ENCODE assay signal across 4 fruit fly cellular contexts in genomic region chr3L:11487327-11487973, dm6.
TF ChIP-seq lines count a peak whose summit lies in the region.

TSS of gene chrb (plus strand) at chr3L:11487550.

TF ChIP-seq in whole organism, adult, 20 proteins besides CTCF, POLR2A, EP300 and RAD21 (continued from another document):
- TF ChIP-seq Hr96 (GFP tag; optimal IDR thresholded peaks at IDR 0.05; lab: Kevin White, UChicago) = no peak
- peak; percentile 60 for TF ChIP-seq cic (GFP tag; optimal IDR thresholded peaks at IDR 0.05; lab: Kevin White, UChicago)

TF ChIP-seq in whole organism, embryonic, 481 proteins besides CTCF, POLR2A, EP300 and RAD21 (continued from another document and continues in another):
- peak; percentile 31 for TF ChIP-seq exex (tag; optimal IDR thresholded peaks at IDR 0.05; lab: Kevin White, UChicago)
- peak; percentile 62 for TF ChIP-seq CG15269 (tag; optimal IDR thresholded peaks at IDR 0.05; lab: Kevin White, UChicago)
- peak; percentile 71; the same call in 1 of the 3 replicates for TF ChIP-seq CG6791 (GFP tag; IDR thresholded peaks at IDR 0.05; lab: Robert Waterston, UW; ENCODE audit: partially characterized antibody)
- TF ChIP-seq CG4360 (GFP tag; IDR thresholded peaks at IDR 0.05; lab: Robert Waterston, UW) = peak; percentile 79
- no peak for TF ChIP-seq CG7745 (tag; optimal IDR thresholded peaks at IDR 0.05; lab: Kevin White, UChicago)
- TF ChIP-seq PHDP (tag; optimal IDR thresholded peaks at IDR 0.05; lab: Kevin White, UChicago) = peak; percentile 45
- TF ChIP-seq CG12744 (GFP tag; optimal IDR thresholded peaks at IDR 0.05; lab: Kevin White, UChicago) = no peak
- peak; percentile 2 for TF ChIP-seq MESR4 (GFP tag; optimal IDR thresholded peaks at IDR 0.05; lab: Kevin White, UChicago)
- TF ChIP-seq jumu (GFP tag; optimal IDR thresholded peaks at IDR 0.05; lab: Kevin White, UChicago) = peak; percentile 39
- TF ChIP-seq CG4424 (GFP tag; optimal IDR thresholded peaks at IDR 0.05; lab: Kevin White, UChicago) = peak; percentile 29
- peak; percentile 33; the same call in 1 of the 3 replicates for TF ChIP-seq dysf (GFP tag; IDR thresholded peaks at IDR 0.05; lab: Robert Waterston, UW)
- no peak for TF ChIP-seq CG17612 (GFP tag; IDR thresholded peaks at IDR 0.05; lab: Robert Waterston, UW)
- peak; percentile 55 for TF ChIP-seq D19A (tag; optimal IDR thresholded peaks at IDR 0.05; lab: Kevin White, UChicago)
- no peak for TF ChIP-seq tio (GFP tag; optimal IDR thresholded peaks at IDR 0.05; lab: Kevin White, UChicago)
- peak; percentile 21; the same call in 1 of the 2 replicates for TF ChIP-seq CG31441 (GFP tag; IDR thresholded peaks at IDR 0.05; lab: Robert Waterston, UW)
- peak; percentile 38 for TF ChIP-seq salm (tag; optimal IDR thresholded peaks at IDR 0.05; lab: Kevin White, UChicago)
- 0 out of 2 replicates have a peak, but pooled peaks have one; percentile 26 for TF ChIP-seq NFAT (GFP tag; IDR thresholded peaks at IDR 0.05; lab: Robert Waterston, UW)
- TF ChIP-seq CG10543 (GFP tag; optimal IDR thresholded peaks at IDR 0.05; lab: Kevin White, UChicago) = peak; percentile 74
- peak; percentile 26 for TF ChIP-seq Asciz (GFP tag; optimal IDR thresholded peaks at IDR 0.05; lab: Kevin White, UChicago)
- TF ChIP-seq wdn (GFP tag; IDR thresholded peaks at IDR 0.05; lab: Robert Waterston, UW) = 0 out of 2 replicates have a peak, but pooled peaks have one; percentile 17
- peak; percentile 65 for TF ChIP-seq CG6854 (GFP tag; optimal IDR thresholded peaks at IDR 0.05; lab: Kevin White, UChicago)
- peak; percentile 59 for TF ChIP-seq Scr (GFP tag; IDR thresholded peaks at IDR 0.05; lab: Robert Waterston, UW; ENCODE audit: partially characterized antibody)
- peak; percentile 36 for TF ChIP-seq Dad (GFP tag; optimal IDR thresholded peaks at IDR 0.05; lab: Kevin White, UChicago)
- peak; percentile 56 for TF ChIP-seq ATbp (GFP tag; optimal IDR thresholded peaks at IDR 0.05; lab: Kevin White, UChicago)
- peak; percentile 52; the same call in 1 of the 3 replicates for TF ChIP-seq sr (GFP tag; IDR thresholded peaks at IDR 0.05; lab: Robert Waterston, UW)
- TF ChIP-seq ap (GFP tag; IDR thresholded peaks at IDR 0.05; lab: Robert Waterston, UW) = no peak
- peak; percentile 98 for TF ChIP-seq CG17385 (GFP tag; optimal IDR thresholded peaks at IDR 0.05; lab: Kevin White, UChicago)
- no peak for TF ChIP-seq ac (GFP tag; optimal IDR thresholded peaks at IDR 0.05; lab: Kevin White, UChicago)
- TF ChIP-seq pnt (GFP tag; optimal IDR thresholded peaks at IDR 0.05; lab: Kevin White, UChicago) = peak; percentile 21
- peak; percentile 4 for TF ChIP-seq disco-r (GFP tag; optimal IDR thresholded peaks at IDR 0.05; lab: Kevin White, UChicago)
- peak; percentile 38 for TF ChIP-seq CG12219 (GFP tag; optimal IDR thresholded peaks at IDR 0.05; lab: Kevin White, UChicago)
- TF ChIP-seq Elba2 (GFP tag; optimal IDR thresholded peaks at IDR 0.05; lab: Kevin White, UChicago) = no peak
- peak; percentile 51 for TF ChIP-seq CG13775 (GFP tag; optimal IDR thresholded peaks at IDR 0.05; lab: Kevin White, UChicago)
- peak; percentile 39 for TF ChIP-seq bigmax (GFP tag; optimal IDR thresholded peaks at IDR 0.05; lab: Kevin White, UChicago)
- TF ChIP-seq Kr (GFP tag; optimal IDR thresholded peaks at IDR 0.05; lab: Kevin White, UChicago) = no peak
- peak; percentile 77 for TF ChIP-seq CG34224 (GFP tag; IDR thresholded peaks at IDR 0.05; lab: Robert Waterston, UW; ENCODE audit: partially characterized antibody)
- peak; percentile 66 for TF ChIP-seq CG1832 (GFP tag; optimal IDR thresholded peaks at IDR 0.05; lab: Kevin White, UChicago)
- peak; percentile 84 for TF ChIP-seq pros (GFP tag; optimal IDR thresholded peaks at IDR 0.05; lab: Kevin White, UChicago)
- no peak for TF ChIP-seq Doc2 (GFP tag; IDR thresholded peaks at IDR 0.05; lab: Robert Waterston, UW)
- TF ChIP-seq Tbp (GFP tag; optimal IDR thresholded peaks at IDR 0.05; lab: Kevin White, UChicago) = peak; percentile 29
- TF ChIP-seq inv (GFP tag; IDR thresholded peaks at IDR 0.05; lab: Robert Waterston, UW; ENCODE audit: partially characterized antibody) = peak; percentile 39; the same call in 1 of the 2 replicates

TF ChIP-seq in whole organism, prepupa, 60 proteins besides CTCF, POLR2A, EP300 and RAD21 (continued from another document):
- TF ChIP-seq acj6 (GFP tag; optimal IDR thresholded peaks at IDR 0.05; lab: Kevin White, UChicago) (peak; percentile 3), CG15336 (GFP tag; IDR thresholded peaks at IDR 0.05; lab: Robert Waterston, UW) (peak; percentile 73), achi (GFP tag; optimal IDR thresholded peaks at IDR 0.05; lab: Kevin White, UChicago) (peak; percentile 26), CG6854 (GFP tag; optimal IDR thresholded peaks at IDR 0.05; lab: Kevin White, UChicago) (peak; percentile 85), CG31627 (GFP tag; optimal IDR thresholded peaks at IDR 0.05; lab: Kevin White, UChicago) (no peak), CG32006 (GFP tag; optimal IDR thresholded peaks at IDR 0.05; lab: Kevin White, UChicago) (peak; percentile 5), salr (GFP tag; optimal IDR thresholded peaks at IDR 0.05; lab: Kevin White, UChicago) (no peak), CG3919 (GFP tag; optimal IDR thresholded peaks at IDR 0.05; lab: Kevin White, UChicago) (peak; percentile 47), CG11902 (GFP tag; optimal IDR thresholded peaks at IDR 0.05; lab: Kevin White, UChicago) (no peak), CG8119 (GFP tag; IDR thresholded peaks at IDR 0.05; lab: Robert Waterston, UW) (peak; percentile 69), CG11762 (GFP tag; optimal IDR thresholded peaks at IDR 0.05; lab: Kevin White, UChicago; ENCODE audit: insufficient read depth) (no peak), ss (GFP tag; optimal IDR thresholded peaks at IDR 0.05; lab: Kevin White, UChicago) (peak; percentile 76 to 79), topi (GFP tag; optimal IDR thresholded peaks at IDR 0.05; lab: Kevin White, UChicago) (peak; percentile 28), fd59A (GFP tag; optimal IDR thresholded peaks at IDR 0.05; lab: Kevin White, UChicago) (no peak), CG3032 (tag; optimal IDR thresholded peaks at IDR 0.05; lab: Kevin White, UChicago) (peak; percentile 30), Gug (GFP tag; IDR thresholded peaks at IDR 0.05; lab: Robert Waterston, UW) (no peak), CG16779 (tag; optimal IDR thresholded peaks at IDR 0.05; lab: Kevin White, UChicago) (peak; percentile 69), CG10631 (GFP tag; optimal IDR thresholded peaks at IDR 0.05; lab: Kevin White, UChicago) (no peak), Ets96B (tag; optimal IDR thresholded peaks at IDR 0.05; lab: Kevin White, UChicago) (peak; percentile 18), cyc (GFP tag; optimal IDR thresholded peaks at IDR 0.05; lab: Kevin White, UChicago) (no peak), CG6792 (GFP tag; optimal IDR thresholded peaks at IDR 0.05; lab: Kevin White, UChicago) (peak; percentile 23), CG10669 (GFP tag; optimal IDR thresholded peaks at IDR 0.05; lab: Kevin White, UChicago) (peak; percentile 3), Hr4 (GFP tag; optimal IDR thresholded peaks at IDR 0.05; lab: Kevin White, UChicago) (peak; percentile 8), svp (GFP tag; lab: Kevin White, UChicago) (no peak), Hr38 (GFP tag; optimal IDR thresholded peaks at IDR 0.05; lab: Kevin White, UChicago) (no peak), Hr39 (GFP tag; optimal IDR thresholded peaks at IDR 0.05; lab: Kevin White, UChicago) (no peak), Sox14 (GFP tag; optimal IDR thresholded peaks at IDR 0.05; lab: Kevin White, UChicago) (no peak), Lpt (GFP tag; optimal IDR thresholded peaks at IDR 0.05; lab: Kevin White, UChicago) (peak; percentile 58), eg (GFP tag; IDR thresholded peaks at IDR 0.05; lab: Robert Waterston, UW) (peak; percentile 78; the same call in 1 of the 3 replicates), CG11294 (GFP tag; IDR thresholded peaks at IDR 0.05; lab: Robert Waterston, UW) (no peak), CG8632 (GFP tag; optimal IDR thresholded peaks at IDR 0.05; lab: Kevin White, UChicago) (peak; percentile 52), CG6276 (GFP tag; optimal IDR thresholded peaks at IDR 0.05; lab: Kevin White, UChicago) (peak; percentile 41), dac (GFP tag; optimal IDR thresholded peaks at IDR 0.05; lab: Kevin White, UChicago) (no peak), vri (GFP tag; optimal IDR thresholded peaks at IDR 0.05; lab: Kevin White, UChicago) (peak; percentile 68), CG4318 (GFP tag; optimal IDR thresholded peaks at IDR 0.05; lab: Kevin White, UChicago) (no peak), CG7368 (GFP tag; optimal IDR thresholded peaks at IDR 0.05; lab: Kevin White, UChicago) (peak; percentile 15), esn (GFP tag; optimal IDR thresholded peaks at IDR 0.05; lab: Kevin White, UChicago) (peak; percentile 53), Met (GFP tag; optimal IDR thresholded peaks at IDR 0.05; lab: Kevin White, UChicago) (peak; percentile 14), Eip93F (GFP tag; optimal IDR thresholded peaks at IDR 0.05; lab: Kevin White, UChicago) (no peak), pdm3 (GFP tag; optimal IDR thresholded peaks at IDR 0.05; lab: Kevin White, UChicago) (no peak), CG1621 (tag; optimal IDR thresholded peaks at IDR 0.05; lab: Kevin White, UChicago) (peak; percentile 50), Eip75B (GFP tag; optimal IDR thresholded peaks at IDR 0.05; lab: Kevin White, UChicago) (peak; percentile 58)

TF ChIP-seq in whole organism, wandering third instar larva, 38 proteins besides CTCF, POLR2A, EP300 and RAD21 (continued from another document):
- no peak for TF ChIP-seq brk (GFP tag; optimal IDR thresholded peaks at IDR 0.05; lab: Kevin White, UChicago)
- no peak for TF ChIP-seq GATAd (GFP tag; optimal IDR thresholded peaks at IDR 0.05; lab: Kevin White, UChicago)
- TF ChIP-seq fru (GFP tag; optimal IDR thresholded peaks at IDR 0.05; lab: Kevin White, UChicago) = peak; percentile 48
- peak; percentile 71 for TF ChIP-seq psq (GFP tag; optimal IDR thresholded peaks at IDR 0.05; lab: Kevin White, UChicago)
- TF ChIP-seq Hr78 (GFP tag; optimal IDR thresholded peaks at IDR 0.05; lab: Kevin White, UChicago) = no peak
- peak; percentile 66 for TF ChIP-seq rgr (GFP tag; optimal IDR thresholded peaks at IDR 0.05; lab: Kevin White, UChicago)
- TF ChIP-seq woc (GFP tag; optimal IDR thresholded peaks at IDR 0.05; lab: Kevin White, UChicago) = no peak
- no peak for TF ChIP-seq dsf (GFP tag; optimal IDR thresholded peaks at IDR 0.05; lab: Kevin White, UChicago; ENCODE audit: borderline replicate concordance)
- no peak for TF ChIP-seq Mio (GFP tag; optimal IDR thresholded peaks at IDR 0.05; lab: Kevin White, UChicago)
- TF ChIP-seq Abd-B (GFP tag; optimal IDR thresholded peaks at IDR 0.05; lab: Kevin White, UChicago) = no peak
- TF ChIP-seq dmrt93B (GFP tag; optimal IDR thresholded peaks at IDR 0.05; lab: Kevin White, UChicago) = no peak
- peak in 1 of 2 experiments; percentile 64 for TF ChIP-seq dl (GFP tag; optimal IDR thresholded peaks at IDR 0.05; lab: Kevin White, UChicago; ENCODE audit: insufficient read depth in 1 of 2, partially characterized antibody in 2 of 2)
- no peak for TF ChIP-seq Rel (GFP tag; optimal IDR thresholded peaks at IDR 0.05; lab: Kevin White, UChicago)
- peak; percentile 31 for TF ChIP-seq Rel (tag; optimal IDR thresholded peaks at IDR 0.05; lab: Kevin White, UChicago)
- TF ChIP-seq Sp1 (GFP tag; optimal IDR thresholded peaks at IDR 0.05; lab: Kevin White, UChicago) = peak; percentile 63
- no peak for TF ChIP-seq N (GFP tag; optimal IDR thresholded peaks at IDR 0.05; lab: Kevin White, UChicago)
